Fruit fly (Drosophila melanogaster) S2 (cell line): Measurements from ENCODE around the gene anox.

ENCODE experiments used
- CG8478 ChIP-seq: fragments of >200 bp; optimal IDR thresholded peaks from 2 replicates; lab custom pipeline; 2018
- CTCF ChIP-seq, 2 experiments: fragments of >200 bp; optimal IDR thresholded peaks; 2 replicates each; lab custom pipeline; 2018

Gene anox

DNA sequence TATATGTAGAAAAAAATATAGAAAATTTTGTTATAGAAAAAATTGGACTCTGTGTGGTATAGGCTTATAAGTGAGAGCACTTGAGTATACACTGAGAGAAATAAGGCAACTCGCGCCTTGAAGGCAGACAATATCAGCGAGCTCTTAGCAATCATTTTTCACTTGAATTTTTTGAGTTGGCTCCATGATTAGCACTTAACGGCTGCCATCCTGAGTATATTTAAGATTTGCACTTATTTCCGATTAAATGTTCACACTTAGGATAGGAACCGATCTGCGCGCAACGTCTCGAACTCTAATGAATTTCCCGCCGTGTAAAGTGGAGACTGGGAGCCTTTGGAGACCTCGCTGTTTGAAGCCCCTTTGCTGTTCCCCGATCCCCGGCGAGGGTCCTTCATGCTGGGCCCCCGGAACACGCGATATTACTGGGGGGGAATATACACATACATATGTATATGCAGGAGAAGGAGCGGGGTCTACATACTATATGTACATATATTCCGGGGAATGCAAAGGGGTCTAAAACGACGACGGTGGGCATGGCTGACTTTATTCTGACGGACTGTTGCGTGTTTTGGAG, 39.7 kb downstream of the anox start:
- TF ChIP-seq CG8478: no peak
- TF ChIP-seq CTCF (optimal IDR thresholded peaks at IDR 0.05; lab: Kevin White, UChicago): no peak

DNA sequence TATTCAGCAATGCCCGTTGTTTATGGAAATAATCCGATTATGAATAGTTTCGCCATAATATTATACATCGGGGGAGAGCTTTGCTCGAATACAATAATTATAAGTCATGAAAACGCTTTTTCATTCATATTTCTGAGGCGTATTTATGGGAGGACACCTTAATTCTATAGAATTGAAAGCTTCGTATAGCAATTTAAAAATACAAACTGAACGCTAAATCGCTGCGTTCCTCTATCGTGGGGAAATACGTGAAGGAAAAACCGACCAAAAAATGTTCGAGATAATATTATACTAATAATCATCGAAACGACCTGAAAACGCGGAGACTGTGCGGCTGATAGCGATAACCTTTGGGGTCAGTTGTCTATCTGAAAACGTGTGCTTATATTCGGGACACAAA, 42.6 kb downstream of the anox start:
- TF ChIP-seq CTCF (optimal IDR thresholded peaks at IDR 0.05; lab: Kevin White, UChicago) (no peak), CG8478 (no peak)
